Worm (Caenorhabditis elegans) whole organism, L2 larva: ENCODE data around the gene F36D3.5.

Experiments
- aly-2 ChIP-seq: fragments of 150-350 bp; optimal IDR thresholded peaks from 2 replicates; lab custom pipeline; 2014; ENCODE audit warnings: missing biosample characterization, missing genetic modification characterization
- ama-1 ChIP-seq: fragments of 150-350 bp; optimal IDR thresholded peaks from 2 replicates; lab custom pipeline; 2018; ENCODE audit warnings: inconsistent platforms
- egl-27 ChIP-seq: sonication (generic microtip); optimal IDR thresholded peaks from 3 replicates; lab custom pipeline; 2017; ENCODE audit warnings: missing biosample characterization, missing genetic modification reagents, missing genetic modification characterization
- elt-1 ChIP-seq: fragments of 150-350 bp; optimal IDR thresholded peaks from 2 replicates; lab custom pipeline; 2014; ENCODE audit warnings: missing biosample characterization, missing genetic modification characterization
- fos-1 ChIP-seq: fragments of 150-350 bp; optimal IDR thresholded peaks from 2 replicates; lab custom pipeline; 2014; ENCODE audit warnings: missing biosample characterization, missing genetic modification characterization
- lin-11 ChIP-seq: fragments of 150-350 bp; sonication (generic microtip); optimal IDR thresholded peaks from 2 replicates; lab custom pipeline; 2014; ENCODE audit warnings: missing biosample characterization, missing genetic modification characterization, inconsistent platforms, mixed read lengths
- lin-13 ChIP-seq: fragments of 150-350 bp; optimal IDR thresholded peaks from 2 replicates; lab custom pipeline; 2014; ENCODE audit warnings: missing biosample characterization, missing genetic modification reagents, missing genetic modification characterization
- nhr-10 ChIP-seq: sonication (generic microtip); optimal IDR thresholded peaks from 2 replicates; lab custom pipeline; 2017; ENCODE audit warnings: missing biosample characterization, missing genetic modification characterization
- nhr-129 ChIP-seq: fragments of 150-350 bp; optimal IDR thresholded peaks from 2 replicates; lab custom pipeline; 2014; ENCODE audit warnings: missing biosample characterization, missing genetic modification characterization
- nhr-25 ChIP-seq: fragments of 150-350 bp; sonication (generic microtip); optimal IDR thresholded peaks from 3 replicates; lab custom pipeline; 2014; ENCODE audit warnings: missing biosample characterization, missing genetic modification characterization
- nhr-6 ChIP-seq: fragments of 150-350 bp; optimal IDR thresholded peaks from 2 replicates; lab custom pipeline; 2014; ENCODE audit warnings: missing biosample characterization, missing genetic modification characterization
- ztf-11 ChIP-seq: sonication (generic microtip); optimal IDR thresholded peaks from 2 replicates; lab custom pipeline; 2017; ENCODE audit warnings: missing biosample characterization, missing genetic modification characterization

DNA sequence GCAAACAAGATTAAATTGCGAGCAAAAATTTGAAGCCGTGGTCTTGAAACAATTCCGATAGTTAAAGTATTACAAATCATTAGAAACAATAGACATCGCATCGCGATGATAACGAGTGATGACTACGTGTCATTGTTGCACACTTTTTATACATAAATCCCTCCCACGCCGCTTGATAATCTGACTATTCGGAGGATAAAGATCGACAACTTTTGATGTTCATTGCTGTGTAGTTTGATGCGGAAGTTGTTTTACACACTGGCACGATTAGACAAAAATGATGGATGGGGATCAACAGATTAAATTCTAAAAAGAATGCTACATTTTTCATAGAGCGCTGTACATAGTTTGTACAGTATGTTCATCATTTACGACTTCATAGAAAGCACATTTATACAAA is 35.8 kb downstream of the F36D3.5 start, which contains the start of gene T08G3.11:
- TF ChIP-seq ama-1 (lab: Kevin White, UChicago) (no peak), egl-27 (tag; lab: Kevin White, UChicago) (no peak), nhr-25 (tag; lab: Kevin White, UChicago) (no peak), fos-1 (tag; lab: Kevin White, UChicago) (no peak), nhr-10 (tag; lab: Kevin White, UChicago) (no peak), elt-1 (tag; lab: Kevin White, UChicago) (no peak), lin-11 (tag; lab: Kevin White, UChicago) (no peak), ztf-11 (no peak), lin-13 (GFP tag; lab: Kevin White, UChicago) (no peak), aly-2 (tag; lab: Kevin White, UChicago) (no peak), nhr-129 (tag; lab: Kevin White, UChicago) (no peak), nhr-6 (tag; lab: Kevin White, UChicago) (no peak)
